Worm (Caenorhabditis elegans): ENCODE data around the gene F02A9.7.

The F02A9.7 gene

DNA sequence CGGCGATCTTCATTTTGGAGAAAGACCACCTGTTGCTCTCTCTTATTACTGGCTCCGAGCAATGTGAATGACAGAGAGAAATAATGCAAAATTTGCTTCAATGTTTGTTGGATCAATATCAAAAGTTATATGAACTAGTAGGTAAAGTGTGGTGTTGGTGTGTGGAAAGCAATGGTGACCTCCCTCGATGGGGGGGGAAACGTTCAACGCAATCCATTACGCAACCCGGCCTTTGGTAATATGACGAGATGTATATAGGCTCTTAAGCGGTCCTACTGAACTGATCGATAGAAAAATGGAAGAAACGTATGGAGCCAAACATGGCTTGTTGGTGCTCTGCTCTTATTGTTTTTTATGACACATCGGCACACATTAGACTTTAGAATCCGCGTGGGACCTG lies 34.3 kb upstream of the F02A9.7 start:
- TF ChIP-seq unc-86 (tag; optimal IDR thresholded peaks at IDR 0.05) (no peak), elt-2 (tag; optimal IDR thresholded peaks at IDR 0.05) (peak; percentile 6)

DNA sequence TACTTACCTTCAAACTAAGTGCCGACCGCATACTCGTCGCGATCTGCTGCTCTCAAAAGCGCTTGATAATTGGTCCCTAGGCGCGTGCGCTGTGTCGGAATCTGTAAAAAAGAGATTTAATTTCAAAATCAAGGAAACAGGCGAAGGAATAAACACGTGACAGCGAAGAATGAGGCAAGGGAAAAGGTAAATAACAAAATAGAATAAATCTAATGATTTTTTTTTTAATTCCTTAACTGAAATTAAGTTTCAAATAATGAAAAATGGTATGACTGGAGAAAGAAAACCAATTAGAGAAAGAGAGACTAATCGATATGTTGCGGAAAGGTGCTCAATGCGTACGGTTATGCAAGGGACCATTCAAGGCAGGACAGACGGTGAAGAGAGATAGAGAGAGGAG lies 33.7 kb upstream of the F02A9.7 start, which contains the start of gene cya-1:
Gene cya-1, minus strand, starts transcription at position 101 of the 400 bp plus-strand sequence.
- no peak for TF ChIP-seq fax-1 (tag; optimal IDR thresholded peaks at IDR 0.05)

DNA sequence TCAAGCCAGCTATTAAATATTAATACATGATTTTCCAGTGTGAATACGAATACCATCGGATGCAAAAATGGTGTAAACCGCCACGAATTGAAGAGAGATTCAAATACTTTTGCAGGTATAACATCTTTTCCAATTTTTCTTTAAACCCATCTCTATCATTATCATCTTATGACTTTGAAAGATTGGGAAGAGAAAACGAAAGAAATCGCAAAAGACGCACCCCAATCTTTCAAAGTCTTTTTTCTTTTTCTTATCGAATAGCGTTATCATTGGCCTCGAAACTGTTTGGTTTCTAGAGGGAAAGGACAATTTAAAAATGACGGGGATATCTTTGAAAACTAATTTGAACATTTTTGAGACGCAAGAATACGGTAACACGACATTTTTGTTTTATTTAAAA lies 30.2 kb upstream of the F02A9.7 start:
- TF ChIP-seq pat-9 (tag; optimal IDR thresholded peaks at IDR 0.05) (no peak), madf-2 (tag; optimal IDR thresholded peaks at IDR 0.05) (no peak), ceh-18 (tag; optimal IDR thresholded peaks at IDR 0.05) (no peak), pha-2 (tag; optimal IDR thresholded peaks at IDR 0.05) (no peak), che-1 (tag; optimal IDR thresholded peaks at IDR 0.05) (no peak), ceh-19 (GFP tag; optimal IDR thresholded peaks at IDR 0.05) (no peak), elt-2 (tag; optimal IDR thresholded peaks at IDR 0.05) (no peak), fkh-6 (tag; optimal IDR thresholded peaks at IDR 0.05) (no peak), ceh-31 (tag; optimal IDR thresholded peaks at IDR 0.05) (no peak)

DNA sequence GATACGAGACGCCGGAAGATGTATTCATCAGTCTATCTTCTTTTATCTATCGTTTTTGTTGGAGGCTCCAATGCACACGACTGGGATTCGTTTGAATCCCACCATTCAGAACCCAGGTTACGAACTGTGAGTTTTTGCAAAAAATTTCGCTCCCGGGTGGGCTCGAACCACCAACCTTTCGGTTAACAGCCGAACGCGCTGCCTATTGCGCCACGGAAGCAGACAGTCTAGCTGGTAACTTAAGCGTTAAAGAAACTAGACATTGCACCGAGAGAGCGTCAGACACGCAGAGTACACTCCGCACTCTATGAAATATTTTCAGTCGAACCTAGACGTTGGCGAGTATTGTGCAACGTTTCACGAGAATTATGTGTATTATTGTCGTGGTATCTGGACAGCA lies 28.6 kb upstream of the F02A9.7 start:
- TF ChIP-seq C38D4.7 (GFP tag; optimal IDR thresholded peaks at IDR 0.05) = peak; percentile 40
- TF ChIP-seq ceh-14 (tag; optimal IDR thresholded peaks at IDR 0.05) = no peak
- no peak for TF ChIP-seq sdc-2 (tag; optimal IDR thresholded peaks at IDR 0.05)
- peak; percentile 14 for TF ChIP-seq ttx-3 (tag; optimal IDR thresholded peaks at IDR 0.05)
- TF ChIP-seq hlh-6 (tag; optimal IDR thresholded peaks at IDR 0.05) = peak; percentile 74
- TF ChIP-seq ceh-2 (tag; optimal IDR thresholded peaks at IDR 0.05) = no peak
- no peak for TF ChIP-seq ama-1 (optimal IDR thresholded peaks at IDR 0.05)
- TF ChIP-seq K09A11.1 (tag; optimal IDR thresholded peaks at IDR 0.05; ENCODE audit: insufficient read depth) = peak; percentile 72
- peak; percentile 35 for TF ChIP-seq Y22D7AL.16 (tag; optimal IDR thresholded peaks at IDR 0.05)
- peak; percentile 19 for TF ChIP-seq dve-1 (tag; optimal IDR thresholded peaks at IDR 0.05)
- peak; percentile 32 for TF ChIP-seq gmeb-2 (tag; optimal IDR thresholded peaks at IDR 0.05)
- no peak for TF ChIP-seq mec-3 (tag; optimal IDR thresholded peaks at IDR 0.05; ENCODE audit: borderline replicate concordance)
- TF ChIP-seq ceh-34 (tag; optimal IDR thresholded peaks at IDR 0.05) = no peak
- TF ChIP-seq dmd-4 (tag; optimal IDR thresholded peaks at IDR 0.05; ENCODE audit: borderline replicate concordance) = peak; percentile 42
- no peak for TF ChIP-seq unc-42 (tag; optimal IDR thresholded peaks at IDR 0.05)
- TF ChIP-seq ceh-24 (tag; optimal IDR thresholded peaks at IDR 0.05) = no peak
- TF ChIP-seq ref-2 (tag; optimal IDR thresholded peaks at IDR 0.05) = no peak
- TF ChIP-seq npax-4 (tag; optimal IDR thresholded peaks at IDR 0.05) = no peak
- TF ChIP-seq K02D7.2 (tag; optimal IDR thresholded peaks at IDR 0.05) = no peak
- peak; percentile 68 for TF ChIP-seq ceh-6 (GFP tag; optimal IDR thresholded peaks at IDR 0.05)
- TF ChIP-seq hlh-15 (tag; optimal IDR thresholded peaks at IDR 0.05) = no peak
- TF ChIP-seq elt-4 (tag; optimal IDR thresholded peaks at IDR 0.05) = no peak
- TF ChIP-seq ahr-1 (tag; optimal IDR thresholded peaks at IDR 0.05) = peak; percentile 14
- peak; percentile 42 for TF ChIP-seq nhr-232 (tag; optimal IDR thresholded peaks at IDR 0.05)
- TF ChIP-seq fkh-10 (GFP tag; optimal IDR thresholded peaks at IDR 0.05) = no peak
- no peak for TF ChIP-seq hlh-8 (tag; optimal IDR thresholded peaks at IDR 0.05)
- peak; percentile 14 for TF ChIP-seq hlh-13 (GFP tag; optimal IDR thresholded peaks at IDR 0.05)
- no peak for TF ChIP-seq ceh-22 (tag; optimal IDR thresholded peaks at IDR 0.05)
- no peak for TF ChIP-seq pros-1 (tag; optimal IDR thresholded peaks at IDR 0.05)
- TF ChIP-seq che-1 (tag; optimal IDR thresholded peaks at IDR 0.05) = peak; percentile 55
- TF ChIP-seq ceh-48 (tag; optimal IDR thresholded peaks at IDR 0.05) = no peak
- TF ChIP-seq unc-55 (GFP tag; optimal IDR thresholded peaks at IDR 0.05) = no peak
- no peak for TF ChIP-seq syd-9 (tag; optimal IDR thresholded peaks at IDR 0.05)
- TF ChIP-seq ets-4 (tag; optimal IDR thresholded peaks at IDR 0.05) = no peak
- TF ChIP-seq zip-5 (tag; optimal IDR thresholded peaks at IDR 0.05) = no peak
- TF ChIP-seq lin-11 (tag; optimal IDR thresholded peaks at IDR 0.05) = peak; percentile 36
- no peak for TF ChIP-seq ceh-31 (tag; optimal IDR thresholded peaks at IDR 0.05)
- peak; percentile 64 for TF ChIP-seq tbx-2 (tag; optimal IDR thresholded peaks at IDR 0.05)
- no peak for TF ChIP-seq elt-2 (tag; optimal IDR thresholded peaks at IDR 0.05)
- peak; percentile 26 for TF ChIP-seq ztf-16 (tag; optimal IDR thresholded peaks at IDR 0.05)
- peak; percentile 58 for TF ChIP-seq pat-9 (tag; optimal IDR thresholded peaks at IDR 0.05)
- TF ChIP-seq unc-86 (tag; optimal IDR thresholded peaks at IDR 0.05) = peak; percentile 23

Measured in whole organism, late embryonic.